Fruit fly (Drosophila melanogaster): ENCODE measurements around the gene CG17752.

The CG17752 gene

DNA sequence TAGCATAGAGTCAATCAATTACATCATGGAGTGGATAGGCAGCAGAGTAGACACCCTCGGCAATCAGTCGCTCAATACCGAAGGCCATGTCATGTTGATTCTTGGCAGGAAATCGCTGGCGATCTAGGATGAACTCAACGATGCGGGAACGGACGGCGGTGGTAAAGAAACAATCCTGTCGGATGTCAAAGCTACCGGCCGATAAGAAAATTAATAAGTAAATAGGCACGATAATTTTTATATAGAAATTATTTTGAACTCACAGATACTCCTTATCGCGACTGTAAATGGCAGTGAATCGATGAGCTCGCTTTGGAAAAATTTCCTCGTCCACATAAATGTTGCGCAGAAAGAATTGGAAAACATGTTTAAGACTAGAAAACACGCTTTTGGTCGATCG, 28.0 kb downstream of the CG17752 start:
- TF ChIP-seq psq (optimal IDR thresholded peaks at IDR 0.05), result no peak
- TF ChIP-seq h (optimal IDR thresholded peaks at IDR 0.05), result no peak
- no peak for TF ChIP-seq Sin3A (optimal IDR thresholded peaks at IDR 0.05)
- no peak for TF ChIP-seq Myc (optimal IDR thresholded peaks at IDR 0.05)
- no peak for TF ChIP-seq ttk (optimal IDR thresholded peaks at IDR 0.05)

DNA sequence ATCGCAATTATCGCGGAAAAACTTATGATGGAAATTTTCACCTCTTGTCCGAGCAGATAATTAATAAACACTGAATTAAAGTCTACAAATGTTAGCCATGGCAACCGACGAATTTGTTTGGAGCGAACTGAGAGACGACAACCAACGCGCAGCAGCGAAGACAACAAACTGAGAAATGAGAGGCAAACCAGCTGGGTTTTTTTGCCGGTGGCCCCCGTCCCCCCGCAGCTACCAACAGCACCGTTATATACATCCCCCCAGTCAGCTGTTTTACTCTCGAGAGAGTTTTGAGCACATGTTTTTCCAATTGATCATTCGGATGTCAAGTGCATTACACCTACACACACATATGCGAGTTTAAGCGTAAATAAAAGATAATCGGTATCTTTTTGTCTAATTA, 31.0 kb downstream of the CG17752 start:
- TF ChIP-seq ttk (optimal IDR thresholded peaks at IDR 0.05) (no peak), insv (optimal IDR thresholded peaks at IDR 0.05) (no peak), Sin3A (optimal IDR thresholded peaks at IDR 0.05) (no peak), psq (optimal IDR thresholded peaks at IDR 0.05) (no peak), h (optimal IDR thresholded peaks at IDR 0.05) (no peak), Myc (optimal IDR thresholded peaks at IDR 0.05) (no peak)

- TF ChIP-seq ttk (optimal IDR thresholded peaks at IDR 0.05) (no peak), Sin3A (optimal IDR thresholded peaks at IDR 0.05) (no peak), h (optimal IDR thresholded peaks at IDR 0.05) (no peak), psq (optimal IDR thresholded peaks at IDR 0.05) (no peak), insv (optimal IDR thresholded peaks at IDR 0.05) (no peak), Myc (optimal IDR thresholded peaks at IDR 0.05) (no peak)
Observed at dm6 chr3R:19641498-19642065, 31.6 kb downstream of the CG17752 start.

dm6 chr3R:19642092-19642892, 32.3 kb downstream of the CG17752 start, which contains the start of gene subdued:
Gene subdued (minus strand): TSS chr3R:19642722.
- no peak for TF ChIP-seq psq (optimal IDR thresholded peaks at IDR 0.05)
- no peak for TF ChIP-seq Sin3A (optimal IDR thresholded peaks at IDR 0.05)
- TF ChIP-seq Myc (optimal IDR thresholded peaks at IDR 0.05), result no peak
- TF ChIP-seq ttk (optimal IDR thresholded peaks at IDR 0.05), result no peak
- TF ChIP-seq insv (optimal IDR thresholded peaks at IDR 0.05), result no peak
- TF ChIP-seq h (optimal IDR thresholded peaks at IDR 0.05), result no peak

dm6 chr3R:19642893-19643270, 32.9 kb downstream of the CG17752 start:
- TF ChIP-seq ttk (optimal IDR thresholded peaks at IDR 0.05) (no peak), Sin3A (optimal IDR thresholded peaks at IDR 0.05) (no peak), insv (optimal IDR thresholded peaks at IDR 0.05) (no peak), psq (optimal IDR thresholded peaks at IDR 0.05) (no peak), h (optimal IDR thresholded peaks at IDR 0.05) (no peak), Myc (optimal IDR thresholded peaks at IDR 0.05) (no peak)

dm6 chr3R:19644094-19644900, 34.3 kb downstream of the CG17752 start, which contains the start of gene Vha13:
Gene Vha13 (minus strand): TSS chr3R:19644386.
- TF ChIP-seq ttk (optimal IDR thresholded peaks at IDR 0.05), result no peak

dm6 chr3R:19644901-19645204, 34.8 kb downstream of the CG17752 start, which contains the start of gene Nup58:
Gene Nup58 (plus strand): TSS chr3R:19645026.
- no peak for TF ChIP-seq psq (optimal IDR thresholded peaks at IDR 0.05)
- no peak for TF ChIP-seq Myc (optimal IDR thresholded peaks at IDR 0.05)
- TF ChIP-seq h (optimal IDR thresholded peaks at IDR 0.05), result no peak
- no peak for TF ChIP-seq Sin3A (optimal IDR thresholded peaks at IDR 0.05)
- TF ChIP-seq ttk (optimal IDR thresholded peaks at IDR 0.05), result no peak
- no peak for TF ChIP-seq insv (optimal IDR thresholded peaks at IDR 0.05)

DNA sequence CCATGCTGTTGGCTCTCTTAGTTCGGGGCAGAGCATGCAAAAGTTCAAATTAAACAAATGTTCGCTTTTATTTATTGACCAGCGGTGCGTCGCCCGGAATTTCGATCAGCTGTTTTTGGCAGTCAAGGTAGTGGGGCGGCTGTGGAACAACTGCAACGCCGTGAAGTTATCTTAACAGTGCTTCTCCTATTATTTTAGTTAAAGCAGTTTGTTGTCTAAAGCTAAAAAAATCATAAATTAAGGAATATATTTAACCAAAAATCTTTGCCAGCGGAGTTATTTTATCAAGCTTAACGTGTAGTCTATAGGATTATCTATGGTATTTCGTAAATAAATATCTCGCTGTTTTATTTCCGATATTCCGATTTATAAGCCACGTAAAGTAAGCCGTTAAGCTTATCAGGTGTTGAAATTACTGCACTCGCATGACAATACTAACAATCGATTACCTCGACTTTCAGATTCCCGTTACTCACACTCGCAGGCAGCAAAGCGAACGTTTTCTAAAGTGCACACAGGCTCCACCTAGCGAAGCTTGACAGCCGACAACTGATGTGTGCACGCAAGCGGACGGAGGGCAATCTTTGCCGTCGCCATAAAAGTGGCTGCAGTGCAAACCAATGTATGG, 38.4 kb downstream of the CG17752 start, which contains the start of the genes CG6195 and CG31220:
Gene CG6195 (minus strand): TSS at position 122 of the 628 bp plus-strand sequence.
Gene CG31220 (plus strand): TSS at position 199 of the 628 bp plus-strand sequence.
- no peak for TF ChIP-seq ttk (optimal IDR thresholded peaks at IDR 0.05)
- TF ChIP-seq insv (optimal IDR thresholded peaks at IDR 0.05), result no peak
- no peak for TF ChIP-seq Myc (optimal IDR thresholded peaks at IDR 0.05)
- no peak for TF ChIP-seq Sin3A (optimal IDR thresholded peaks at IDR 0.05)
- TF ChIP-seq h (optimal IDR thresholded peaks at IDR 0.05), result no peak
- no peak for TF ChIP-seq psq (optimal IDR thresholded peaks at IDR 0.05)

dm6 chr3R:19650718-19651117, 40.7 kb downstream of the CG17752 start, which contains the start of gene CG31219:
Gene CG31219 (plus strand): TSS chr3R:19651018.
- TF ChIP-seq Sin3A (optimal IDR thresholded peaks at IDR 0.05) (no peak), insv (optimal IDR thresholded peaks at IDR 0.05) (no peak), h (optimal IDR thresholded peaks at IDR 0.05) (no peak), ttk (optimal IDR thresholded peaks at IDR 0.05) (no peak), psq (optimal IDR thresholded peaks at IDR 0.05) (no peak), Myc (optimal IDR thresholded peaks at IDR 0.05) (no peak)

DNA sequence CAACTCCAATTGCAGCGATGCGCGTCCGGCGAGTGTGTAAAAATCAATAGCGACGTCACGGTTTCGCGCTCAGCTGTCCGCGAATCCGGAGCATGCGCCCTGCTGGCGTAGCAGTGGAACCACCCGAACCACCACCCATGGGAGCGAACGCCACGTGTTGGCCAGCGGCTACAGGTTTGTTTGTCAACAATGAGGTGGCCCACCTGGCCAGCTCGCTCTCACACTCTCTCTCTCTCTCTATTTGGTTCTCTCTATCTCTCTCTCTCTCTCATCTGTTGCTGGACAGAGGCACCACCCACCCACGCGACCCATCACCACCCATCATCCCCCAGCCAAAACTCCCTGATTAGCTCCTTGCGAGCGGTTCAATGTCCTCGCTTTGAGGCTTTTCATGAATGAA, 46.4 kb downstream of the CG17752 start:
- TF ChIP-seq Sin3A (optimal IDR thresholded peaks at IDR 0.05), result no peak
- TF ChIP-seq psq (optimal IDR thresholded peaks at IDR 0.05), result no peak
- TF ChIP-seq ttk (optimal IDR thresholded peaks at IDR 0.05), result no peak
- no peak for TF ChIP-seq Myc (optimal IDR thresholded peaks at IDR 0.05)
- TF ChIP-seq h (optimal IDR thresholded peaks at IDR 0.05), result no peak
- no peak for TF ChIP-seq insv (optimal IDR thresholded peaks at IDR 0.05)

- no peak for TF ChIP-seq psq (optimal IDR thresholded peaks at IDR 0.05)
- no peak for TF ChIP-seq h (optimal IDR thresholded peaks at IDR 0.05)
- no peak for TF ChIP-seq ttk (optimal IDR thresholded peaks at IDR 0.05)
- no peak for TF ChIP-seq Sin3A (optimal IDR thresholded peaks at IDR 0.05)
- TF ChIP-seq Myc (optimal IDR thresholded peaks at IDR 0.05), result no peak
- TF ChIP-seq insv (optimal IDR thresholded peaks at IDR 0.05), result no peak
Observed at dm6 chr3R:19657235-19657634, 47.2 kb downstream of the CG17752 start.
